Worm (Caenorhabditis elegans): ENCODE measurements around the gene adh-5.

adh-5 gene

ce11 chrV:945144-945543 lies 33.6 kb downstream of the adh-5 start, which contains the start of gene Y50D4C.3:
Y50D4C.3 (minus strand) TSS chrV:945244.
- no peak for TF ChIP-seq cog-1 (tag; optimal IDR thresholded peaks at IDR 0.05)

- TF ChIP-seq ztf-23 (GFP tag; IDR thresholded peaks at IDR 0.05): no peak
- TF ChIP-seq med-1 (GFP tag; optimal IDR thresholded peaks at IDR 0.05; ENCODE audit: insufficient read depth): no peak
- TF ChIP-seq ztf-29 (GFP tag; IDR thresholded peaks at IDR 0.05): no peak
- no peak for TF ChIP-seq T22C8.4 (GFP tag; IDR thresholded peaks at IDR 0.05)
- TF ChIP-seq ref-1 (GFP tag; conservative IDR thresholded peaks at IDR 0.05): no peak
- TF ChIP-seq klf-2 (GFP tag; conservative IDR thresholded peaks at IDR 0.05): no peak
Observed at ce11 chrV:945828-946227, 34.3 kb downstream of the adh-5 start.

ce11 chrV:949084-949483 lies 37.5 kb downstream of the adh-5 start:
- TF ChIP-seq med-1 (GFP tag; optimal IDR thresholded peaks at IDR 0.05; ENCODE audit: insufficient read depth): no peak
- no peak for TF ChIP-seq tab-1 (GFP tag; IDR thresholded peaks at IDR 0.05)
- TF ChIP-seq ztf-23 (GFP tag; IDR thresholded peaks at IDR 0.05): no peak
- no peak for TF ChIP-seq ztf-29 (GFP tag; IDR thresholded peaks at IDR 0.05)
- TF ChIP-seq T22C8.4 (GFP tag; IDR thresholded peaks at IDR 0.05): no peak
- TF ChIP-seq ref-1 (GFP tag; conservative IDR thresholded peaks at IDR 0.05): no peak
- TF ChIP-seq klf-2 (GFP tag; conservative IDR thresholded peaks at IDR 0.05): no peak
- no peak for TF ChIP-seq flt-1 (GFP tag; IDR thresholded peaks at IDR 0.05)
- no peak for TF ChIP-seq cog-1 (tag; optimal IDR thresholded peaks at IDR 0.05)

ce11 chrV:949760-950159 lies 38.2 kb downstream of the adh-5 start, which contains the start of gene Y50D4C.6:
Y50D4C.6 (minus strand) TSS chrV:949860.
- TF ChIP-seq cog-1 (tag; optimal IDR thresholded peaks at IDR 0.05) (no peak), klf-2 (GFP tag; conservative IDR thresholded peaks at IDR 0.05) (no peak), med-1 (GFP tag; optimal IDR thresholded peaks at IDR 0.05; ENCODE audit: insufficient read depth) (no peak), ref-1 (GFP tag; conservative IDR thresholded peaks at IDR 0.05) (no peak), flt-1 (GFP tag; IDR thresholded peaks at IDR 0.05) (no peak), T22C8.4 (GFP tag; IDR thresholded peaks at IDR 0.05) (no peak), ztf-29 (GFP tag; IDR thresholded peaks at IDR 0.05) (no peak), ztf-23 (GFP tag; IDR thresholded peaks at IDR 0.05) (no peak), tab-1 (GFP tag; IDR thresholded peaks at IDR 0.05) (no peak)

ce11 chrV:964739-965283 lies 53.2 kb downstream of the adh-5 start, which contains the start of gene sqv-6:
sqv-6 (minus strand) TSS chrV:964789.
- TF ChIP-seq ref-1 (GFP tag; conservative IDR thresholded peaks at IDR 0.05) (no peak), tab-1 (GFP tag; IDR thresholded peaks at IDR 0.05) (no peak), ztf-29 (GFP tag; IDR thresholded peaks at IDR 0.05) (no peak)
